Fruit fly (Drosophila melanogaster): Measurements from ENCODE around the gene Gr32a.

DNA sequence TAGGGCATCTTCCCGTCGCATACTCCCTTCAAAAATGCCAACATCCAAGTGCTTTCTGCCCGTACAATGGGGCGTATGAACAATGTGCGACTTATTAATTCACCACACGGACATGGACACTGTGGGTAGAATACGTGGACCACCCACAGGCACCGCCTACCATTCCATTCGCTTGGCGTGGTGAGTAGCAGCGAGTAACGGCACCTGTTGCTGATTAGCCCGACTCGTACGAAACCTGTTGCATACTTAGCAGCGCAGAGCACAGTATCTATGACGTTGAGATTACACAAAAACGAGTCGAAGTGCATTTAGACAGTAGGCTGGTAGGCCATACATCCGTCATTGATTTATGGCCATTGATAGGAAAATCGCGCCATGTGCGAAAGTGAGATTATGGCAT, 31.8 kb upstream of the Gr32a start:
- TF ChIP-seq CG10348 (GFP tag; IDR thresholded peaks at IDR 0.05): no peak
- no peak for TF ChIP-seq EcR (GFP tag; optimal IDR thresholded peaks at IDR 0.05)
- no peak for TF ChIP-seq Ets98B (GFP tag; IDR thresholded peaks at IDR 0.05)
- TF ChIP-seq D1 (tag; optimal IDR thresholded peaks at IDR 0.05): no peak
- TF ChIP-seq rn (GFP tag; IDR thresholded peaks at IDR 0.05): no peak
- no peak for TF ChIP-seq CG15710 (tag; optimal IDR thresholded peaks at IDR 0.05)
